Fruit fly (Drosophila melanogaster) S2 (cell line): ENCODE data around the gene CG13984.

Experiments
- CG8478 ChIP-seq: fragments of >200 bp; optimal IDR thresholded peaks from 2 replicates; lab custom pipeline; 2018
- CTCF ChIP-seq, 2 experiments: fragments of >200 bp; optimal IDR thresholded peaks; 2 replicates each; lab custom pipeline; 2018

dm6 chr2L:6354656-6355055, 46.0 kb downstream of the CG13984 start, which contains the start of gene ppk14:
- TF ChIP-seq CG8478 (lab: Kevin White, UChicago) = no peak
- no peak for TF ChIP-seq CTCF (optimal IDR thresholded peaks at IDR 0.05; lab: Kevin White, UChicago)
